Worm (Caenorhabditis elegans): ENCODE measurements around the gene srx-137.

Gene srx-137

DNA sequence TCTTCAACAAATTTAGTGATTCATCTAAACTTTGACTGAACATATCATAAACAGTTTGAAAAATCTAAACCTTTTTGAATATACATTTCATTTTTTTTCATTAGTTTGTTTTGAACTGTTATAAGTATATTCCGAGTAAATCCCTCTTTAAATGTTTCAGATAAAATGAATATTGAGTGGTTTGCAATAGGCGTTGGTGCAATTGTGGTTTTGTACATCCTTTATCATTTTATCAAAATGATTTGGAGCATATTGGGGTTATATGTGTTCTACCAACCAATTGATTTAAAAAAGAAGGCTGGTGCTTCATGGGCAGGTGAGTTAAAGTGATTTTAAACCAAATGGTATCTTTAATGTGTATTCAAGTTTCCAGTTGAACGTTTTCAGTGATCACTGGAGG is 41.8 kb downstream of the srx-137 start, which contains the start of gene stdh-3:
Gene stdh-3, plus strand, starts transcription at position 166 of the 400 bp plus-strand sequence.
- TF ChIP-seq sea-1 (GFP tag; conservative IDR thresholded peaks at IDR 0.05) = no peak
- no peak for TF ChIP-seq pes-1 (GFP tag; IDR thresholded peaks at IDR 0.05)
- no peak for TF ChIP-seq tra-4 (tag; optimal IDR thresholded peaks at IDR 0.05)
- no peak for TF ChIP-seq tbx-37 (GFP tag; conservative IDR thresholded peaks at IDR 0.05)
- no peak for TF ChIP-seq ceh-13 (GFP tag; optimal IDR thresholded peaks at IDR 0.05)
- TF ChIP-seq ets-7 (tag; optimal IDR thresholded peaks at IDR 0.05) = no peak
- TF ChIP-seq tbx-11 (GFP tag; IDR thresholded peaks at IDR 0.05) = no peak
- no peak for TF ChIP-seq flt-1 (GFP tag; IDR thresholded peaks at IDR 0.05)
- no peak for TF ChIP-seq hmg-4 (GFP tag; optimal IDR thresholded peaks at IDR 0.05)
- no peak for TF ChIP-seq hnd-1 (tag; optimal IDR thresholded peaks at IDR 0.05)

DNA sequence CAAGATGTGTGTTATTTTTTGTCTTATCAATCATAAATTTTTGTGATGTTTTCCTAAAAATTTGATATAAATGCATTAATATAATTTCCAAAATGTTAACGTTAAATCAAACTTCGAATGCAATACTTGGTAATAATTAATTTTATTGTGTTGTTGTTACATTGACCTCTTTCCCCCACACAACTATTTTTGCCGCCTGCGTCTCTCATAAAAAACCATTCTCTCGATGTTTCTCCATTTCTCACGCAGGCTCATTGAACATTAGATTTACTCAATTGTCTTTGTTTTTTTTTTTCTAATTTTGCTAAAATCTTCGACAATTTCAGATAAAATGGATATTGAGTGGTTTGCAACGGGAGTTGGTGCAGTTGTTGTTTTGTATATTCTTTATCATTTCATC is 43.6 kb downstream of the srx-137 start, which contains the start of gene stdh-1:
Gene stdh-1, plus strand, starts transcription at position 327 of the 400 bp plus-strand sequence.
- no peak for TF ChIP-seq tbx-11 (GFP tag; IDR thresholded peaks at IDR 0.05)
- no peak for TF ChIP-seq sea-1 (GFP tag; conservative IDR thresholded peaks at IDR 0.05)
- TF ChIP-seq ets-7 (tag; optimal IDR thresholded peaks at IDR 0.05) = no peak
- TF ChIP-seq hmbx-1 (tag; optimal IDR thresholded peaks at IDR 0.05) = no peak
- TF ChIP-seq ceh-36 (tag; optimal IDR thresholded peaks at IDR 0.05) = no peak
- TF ChIP-seq hmg-4 (GFP tag; optimal IDR thresholded peaks at IDR 0.05) = no peak
- no peak for TF ChIP-seq aly-1 (tag; optimal IDR thresholded peaks at IDR 0.05)
- no peak for TF ChIP-seq scrt-1 (GFP tag; IDR thresholded peaks at IDR 0.05)
- no peak for TF ChIP-seq hnd-1 (tag; optimal IDR thresholded peaks at IDR 0.05)
- no peak for TF ChIP-seq ceh-13 (GFP tag; optimal IDR thresholded peaks at IDR 0.05)
- TF ChIP-seq B0310.2 (tag; optimal IDR thresholded peaks at IDR 0.05) = no peak
- no peak for TF ChIP-seq flt-1 (GFP tag; IDR thresholded peaks at IDR 0.05)
- TF ChIP-seq ama-1 (optimal IDR thresholded peaks at IDR 0.05) = no peak
- TF ChIP-seq tbx-37 (GFP tag; conservative IDR thresholded peaks at IDR 0.05) = no peak
- TF ChIP-seq F13C5.2 (tag; optimal IDR thresholded peaks at IDR 0.05) = no peak

ce11 chrV:13907557-13908104 is 45.0 kb downstream of the srx-137 start:
- TF ChIP-seq tbx-11 (GFP tag; IDR thresholded peaks at IDR 0.05) (no peak), ets-7 (tag; optimal IDR thresholded peaks at IDR 0.05) (no peak), scrt-1 (GFP tag; IDR thresholded peaks at IDR 0.05) (no peak), B0310.2 (tag; optimal IDR thresholded peaks at IDR 0.05) (no peak), F13C5.2 (tag; optimal IDR thresholded peaks at IDR 0.05) (no peak), hmg-4 (GFP tag; optimal IDR thresholded peaks at IDR 0.05) (no peak), ceh-36 (tag; optimal IDR thresholded peaks at IDR 0.05) (no peak), hmbx-1 (tag; optimal IDR thresholded peaks at IDR 0.05) (no peak), aly-1 (tag; optimal IDR thresholded peaks at IDR 0.05) (no peak), hnd-1 (tag; optimal IDR thresholded peaks at IDR 0.05) (no peak), tra-4 (tag; optimal IDR thresholded peaks at IDR 0.05) (no peak), ceh-13 (GFP tag; optimal IDR thresholded peaks at IDR 0.05) (no peak), ama-1 (optimal IDR thresholded peaks at IDR 0.05) (no peak), sea-1 (GFP tag; conservative IDR thresholded peaks at IDR 0.05) (no peak), pes-1 (GFP tag; IDR thresholded peaks at IDR 0.05) (no peak), flt-1 (GFP tag; IDR thresholded peaks at IDR 0.05) (no peak)

DNA sequence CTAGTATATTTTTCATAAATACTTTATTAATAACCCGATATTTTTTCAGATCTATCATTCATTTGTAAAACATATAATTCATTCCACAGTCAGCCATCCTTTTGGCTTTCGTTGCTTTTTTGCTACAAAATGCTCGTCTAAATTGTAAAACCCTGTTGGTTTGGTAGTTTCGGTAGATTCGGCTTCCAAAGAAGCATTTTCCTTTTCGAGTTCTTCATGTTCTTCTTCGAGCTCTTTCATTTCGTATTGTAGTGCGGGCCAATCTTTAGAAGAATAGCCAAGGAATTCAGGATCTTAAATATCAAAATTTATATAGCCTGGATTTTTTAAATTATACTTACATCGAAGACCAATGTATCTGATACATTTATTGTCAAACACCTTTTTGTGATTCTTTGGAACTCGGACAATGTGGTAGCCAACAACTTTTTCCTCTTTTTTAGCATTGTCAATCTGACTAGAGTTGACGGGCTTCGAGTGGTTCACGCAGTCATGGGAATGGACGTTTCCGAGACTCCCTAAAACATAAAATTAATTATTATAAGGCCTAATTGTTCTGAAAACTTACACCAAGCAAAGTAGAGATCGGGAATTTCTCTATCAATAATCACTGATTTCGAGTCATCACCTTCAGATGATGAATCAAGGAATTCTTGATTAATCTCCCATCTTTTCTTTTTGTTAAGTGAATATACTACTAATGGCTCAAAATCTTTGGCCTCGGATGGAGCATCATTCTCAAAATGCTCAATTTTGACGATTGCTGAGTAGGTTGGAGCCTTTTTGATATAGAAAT is 45.7 kb downstream of the srx-137 start:
- TF ChIP-seq pes-1 (GFP tag; IDR thresholded peaks at IDR 0.05) (no peak), hmbx-1 (tag; optimal IDR thresholded peaks at IDR 0.05) (no peak), tbx-37 (GFP tag; conservative IDR thresholded peaks at IDR 0.05) (no peak), tbx-11 (GFP tag; IDR thresholded peaks at IDR 0.05) (no peak), tra-4 (tag; optimal IDR thresholded peaks at IDR 0.05) (no peak), ets-7 (tag; optimal IDR thresholded peaks at IDR 0.05) (no peak), scrt-1 (GFP tag; IDR thresholded peaks at IDR 0.05) (no peak), hnd-1 (tag; optimal IDR thresholded peaks at IDR 0.05) (no peak), aly-1 (tag; optimal IDR thresholded peaks at IDR 0.05) (no peak), hmg-4 (GFP tag; optimal IDR thresholded peaks at IDR 0.05) (no peak), flt-1 (GFP tag; IDR thresholded peaks at IDR 0.05) (no peak), sea-1 (GFP tag; conservative IDR thresholded peaks at IDR 0.05) (no peak), ceh-13 (GFP tag; optimal IDR thresholded peaks at IDR 0.05) (no peak)

ce11 chrV:13908916-13909176 is 46.2 kb downstream of the srx-137 start, which contains the start of gene C06B3.6:
Gene C06B3.6, minus strand, starts transcription at chrV:13908967.
- no peak for TF ChIP-seq tbx-37 (GFP tag; conservative IDR thresholded peaks at IDR 0.05)
- no peak for TF ChIP-seq ceh-13 (GFP tag; optimal IDR thresholded peaks at IDR 0.05)
- no peak for TF ChIP-seq hnd-1 (tag; optimal IDR thresholded peaks at IDR 0.05)
- TF ChIP-seq scrt-1 (GFP tag; IDR thresholded peaks at IDR 0.05) = no peak
- no peak for TF ChIP-seq pes-1 (GFP tag; IDR thresholded peaks at IDR 0.05)
- no peak for TF ChIP-seq tra-4 (tag; optimal IDR thresholded peaks at IDR 0.05)
- no peak for TF ChIP-seq flt-1 (GFP tag; IDR thresholded peaks at IDR 0.05)
- TF ChIP-seq B0310.2 (tag; optimal IDR thresholded peaks at IDR 0.05) = no peak
- TF ChIP-seq ets-7 (tag; optimal IDR thresholded peaks at IDR 0.05) = no peak
- TF ChIP-seq ceh-36 (tag; optimal IDR thresholded peaks at IDR 0.05) = no peak
- TF ChIP-seq sea-1 (GFP tag; conservative IDR thresholded peaks at IDR 0.05) = no peak
- no peak for TF ChIP-seq aly-1 (tag; optimal IDR thresholded peaks at IDR 0.05)

ce11 chrV:13909400-13909799 is 46.8 kb downstream of the srx-137 start, which contains the start of gene C06B3.7:
Gene C06B3.7, plus strand, starts transcription at chrV:13909686.
- no peak for TF ChIP-seq sea-1 (GFP tag; conservative IDR thresholded peaks at IDR 0.05)
- no peak for TF ChIP-seq flt-1 (GFP tag; IDR thresholded peaks at IDR 0.05)
- TF ChIP-seq aly-1 (tag; optimal IDR thresholded peaks at IDR 0.05) = no peak
- TF ChIP-seq tbx-37 (GFP tag; conservative IDR thresholded peaks at IDR 0.05) = no peak
- no peak for TF ChIP-seq hmbx-1 (tag; optimal IDR thresholded peaks at IDR 0.05)
- TF ChIP-seq ceh-13 (GFP tag; optimal IDR thresholded peaks at IDR 0.05) = no peak
- no peak for TF ChIP-seq ceh-36 (tag; optimal IDR thresholded peaks at IDR 0.05)
- no peak for TF ChIP-seq F13C5.2 (tag; optimal IDR thresholded peaks at IDR 0.05)
- no peak for TF ChIP-seq ets-7 (tag; optimal IDR thresholded peaks at IDR 0.05)
- TF ChIP-seq pes-1 (GFP tag; IDR thresholded peaks at IDR 0.05) = no peak
- TF ChIP-seq tra-4 (tag; optimal IDR thresholded peaks at IDR 0.05) = no peak
- no peak for TF ChIP-seq scrt-1 (GFP tag; IDR thresholded peaks at IDR 0.05)
- no peak for TF ChIP-seq B0310.2 (tag; optimal IDR thresholded peaks at IDR 0.05)
- no peak for TF ChIP-seq ama-1 (optimal IDR thresholded peaks at IDR 0.05)
- no peak for TF ChIP-seq hnd-1 (tag; optimal IDR thresholded peaks at IDR 0.05)
- TF ChIP-seq tbx-11 (GFP tag; IDR thresholded peaks at IDR 0.05) = no peak
- TF ChIP-seq hmg-4 (GFP tag; optimal IDR thresholded peaks at IDR 0.05) = no peak
